Fruit fly (Drosophila melanogaster): Measurements from ENCODE around the gene CG10466.

dm6 chr2L:19765406-19765805 is 26.5 kb upstream of the CG10466 start:
- TF ChIP-seq CG32121 (GFP tag; IDR thresholded peaks at IDR 0.05) (no peak), D1 (tag; optimal IDR thresholded peaks at IDR 0.05) (no peak), CG10348 (GFP tag; IDR thresholded peaks at IDR 0.05) (no peak), fd96Ca (GFP tag; IDR thresholded peaks at IDR 0.05) (no peak), rn (GFP tag; IDR thresholded peaks at IDR 0.05) (no peak), Pif1A (GFP tag; optimal IDR thresholded peaks at IDR 0.05) (no peak), CG13204 (GFP tag; optimal IDR thresholded peaks at IDR 0.05) (no peak), Pif1B (GFP tag; optimal IDR thresholded peaks at IDR 0.05) (no peak), EcR (GFP tag; optimal IDR thresholded peaks at IDR 0.05) (no peak), CG8301 (tag; optimal IDR thresholded peaks at IDR 0.05) (no peak), CG4496 (GFP tag; IDR thresholded peaks at IDR 0.05) (no peak), CG34367 (tag; optimal IDR thresholded peaks at IDR 0.05) (no peak), CG15710 (tag; optimal IDR thresholded peaks at IDR 0.05) (no peak)

All from whole organism, pupa.